Worm (Caenorhabditis elegans): ENCODE data around the gene VZK822L.2.

VZK822L.2 gene

DNA sequence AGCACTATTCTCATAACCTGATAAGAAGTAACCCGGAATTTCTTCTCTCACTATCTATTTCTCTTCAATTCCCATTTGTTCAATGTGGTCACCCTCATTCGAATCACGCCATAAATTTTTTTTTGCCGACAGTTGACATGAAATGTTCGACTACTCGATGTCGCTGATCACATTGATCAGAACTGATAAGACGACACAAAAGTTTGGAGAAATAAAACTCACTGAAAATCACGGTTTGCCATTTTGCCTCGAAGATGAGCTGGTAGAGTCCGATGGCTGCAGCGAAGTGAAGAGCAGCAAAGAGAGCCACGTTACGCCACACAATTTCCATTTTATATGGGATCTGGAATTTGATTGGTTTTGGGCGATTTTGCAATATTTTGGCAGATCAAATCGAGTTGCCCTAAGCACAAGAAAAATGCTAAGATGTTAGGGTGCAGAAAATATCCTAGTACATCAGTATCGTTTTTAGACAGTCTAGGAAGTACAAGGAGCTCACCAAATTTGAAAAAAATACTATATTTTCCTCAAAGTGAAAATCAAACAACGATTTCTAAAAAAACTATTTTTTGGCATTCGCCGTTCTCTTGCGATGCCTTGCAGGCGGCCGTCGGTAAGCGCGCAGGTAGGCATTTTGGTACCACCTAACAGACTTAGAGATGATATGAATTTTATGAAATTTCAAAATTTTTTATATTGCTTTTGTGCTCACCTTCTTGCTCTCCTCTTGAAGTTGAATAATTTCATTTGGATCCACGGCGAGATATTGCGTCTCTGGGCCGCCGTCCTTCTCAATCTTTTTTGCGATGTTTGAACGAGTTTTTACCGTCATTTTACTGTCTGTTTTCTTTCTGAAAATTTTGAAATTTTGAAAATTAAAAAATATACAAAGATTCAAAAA is 3.3 kb downstream of the VZK822L.2 start, which contains the start of gene fat-6:
TSS of gene fat-6 (minus strand) at position 851 of the 901 bp plus-strand sequence.
- TF ChIP-seq nhr-2 (tag; optimal IDR thresholded peaks at IDR 0.05) (no peak), tbx-8 (GFP tag; optimal IDR thresholded peaks at IDR 0.05) (no peak), bed-3 (GFP tag; optimal IDR thresholded peaks at IDR 0.05) (no peak)

DNA sequence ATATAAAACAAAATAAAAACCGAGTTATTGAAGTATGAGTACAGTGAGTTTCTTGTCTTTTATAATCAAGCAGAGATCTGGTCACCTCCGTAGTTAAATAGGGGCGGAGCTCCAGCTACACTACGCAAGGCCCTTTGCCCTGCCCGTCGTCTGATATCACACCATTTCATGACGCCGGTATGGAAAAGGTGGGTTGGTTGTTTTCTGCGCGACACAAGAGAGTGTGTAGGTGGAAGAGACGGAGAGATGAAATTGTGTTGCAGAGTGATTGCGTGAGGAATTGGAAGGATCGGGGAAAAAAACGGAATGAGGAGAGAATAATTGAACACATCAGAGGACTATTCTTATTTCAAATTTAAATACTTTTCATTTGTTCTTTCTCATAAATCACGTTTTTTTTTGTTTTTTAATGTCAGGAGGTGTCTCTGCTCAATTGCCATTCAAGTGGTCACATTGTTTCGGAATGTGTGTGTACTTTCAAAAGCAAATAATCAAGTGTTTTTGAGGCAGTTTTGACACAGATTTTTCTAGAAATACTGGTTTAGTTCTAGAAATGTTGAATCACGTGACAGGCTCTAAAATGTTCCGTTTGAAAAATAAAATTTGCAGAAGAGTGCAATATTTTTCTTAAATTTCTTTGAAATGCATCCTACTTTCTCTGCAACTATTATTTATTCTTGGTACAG is 4.1 kb downstream of the VZK822L.2 start, which contains the start of gene ZK822.9:
TSS of gene ZK822.9 (plus strand) at position 180 of the 686 bp plus-strand sequence.
- TF ChIP-seq ceh-43 (GFP tag; optimal IDR thresholded peaks at IDR 0.05) = no peak
- no peak for TF ChIP-seq sem-2 (GFP tag; optimal IDR thresholded peaks at IDR 0.05)
- no peak for TF ChIP-seq mls-2 (tag; optimal IDR thresholded peaks at IDR 0.05)
- no peak for TF ChIP-seq lsy-2 (tag; optimal IDR thresholded peaks at IDR 0.05)
- TF ChIP-seq lin-32 (GFP tag; optimal IDR thresholded peaks at IDR 0.05) = no peak
- no peak for TF ChIP-seq ham-2 (GFP tag; optimal IDR thresholded peaks at IDR 0.05)
- no peak for TF ChIP-seq nhr-237 (tag; optimal IDR thresholded peaks at IDR 0.05)
- no peak for TF ChIP-seq M03D4.4 (tag; optimal IDR thresholded peaks at IDR 0.05)
- TF ChIP-seq zip-8 (tag; optimal IDR thresholded peaks at IDR 0.05) = no peak
- no peak for TF ChIP-seq nhr-76 (tag; optimal IDR thresholded peaks at IDR 0.05)
- TF ChIP-seq drap-1 (GFP tag; optimal IDR thresholded peaks at IDR 0.05) = no peak
- no peak for TF ChIP-seq ceh-39 (tag; optimal IDR thresholded peaks at IDR 0.05)

DNA sequence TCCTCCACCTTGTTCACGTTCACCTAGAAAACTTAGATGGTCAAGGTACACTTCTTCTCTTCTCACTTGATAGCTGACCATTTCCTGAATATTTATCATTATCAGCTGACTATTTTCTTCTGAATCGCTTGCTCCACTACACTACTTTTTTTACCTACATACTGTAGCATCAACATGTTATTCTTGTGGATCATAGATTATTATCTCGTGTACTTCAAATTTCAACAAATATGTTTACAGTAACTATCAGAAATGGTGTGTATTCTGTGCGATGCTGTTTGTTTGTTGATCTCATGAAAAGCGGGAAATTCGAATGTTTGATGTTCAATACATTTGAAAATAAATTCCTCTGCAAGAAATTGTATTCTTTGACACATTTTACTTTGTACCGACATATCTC is 5.1 kb downstream of the VZK822L.2 start, which contains the start of gene ZK822.10:
TSS of gene ZK822.10 (plus strand) at position 231 of the 400 bp plus-strand sequence.
- no peak for TF ChIP-seq blmp-1 (tag; optimal IDR thresholded peaks at IDR 0.05)
- no peak for TF ChIP-seq mab-5 (tag; optimal IDR thresholded peaks at IDR 0.05)
- TF ChIP-seq zip-8 (tag; optimal IDR thresholded peaks at IDR 0.05) = no peak
- TF ChIP-seq sptf-1 (tag; optimal IDR thresholded peaks at IDR 0.05) = no peak
- TF ChIP-seq elt-1 (tag; optimal IDR thresholded peaks at IDR 0.05; ENCODE audit: borderline replicate concordance, insufficient read depth) = no peak

DNA sequence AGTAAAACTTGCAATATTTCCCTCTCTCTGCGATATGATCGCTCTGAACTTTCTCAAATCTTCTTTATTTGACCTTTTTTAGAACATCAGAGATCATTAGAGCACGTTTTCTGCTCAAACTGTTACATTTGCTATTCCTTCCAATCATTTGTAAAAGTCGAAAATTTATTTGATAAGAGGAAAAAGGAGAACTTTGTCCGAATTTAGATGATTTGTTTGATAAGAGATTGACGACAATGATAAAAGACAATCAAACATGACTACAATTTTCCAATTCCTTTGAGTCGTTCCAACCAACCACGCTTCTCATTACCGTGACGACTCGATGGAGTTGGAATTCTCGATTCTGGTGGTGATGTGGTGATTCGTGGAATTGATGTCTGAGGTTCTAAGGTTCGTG is 6.1 kb downstream of the VZK822L.2 start:
- TF ChIP-seq sem-2 (GFP tag; optimal IDR thresholded peaks at IDR 0.05) (no peak), ztf-11 (tag; optimal IDR thresholded peaks at IDR 0.05) (no peak)

DNA sequence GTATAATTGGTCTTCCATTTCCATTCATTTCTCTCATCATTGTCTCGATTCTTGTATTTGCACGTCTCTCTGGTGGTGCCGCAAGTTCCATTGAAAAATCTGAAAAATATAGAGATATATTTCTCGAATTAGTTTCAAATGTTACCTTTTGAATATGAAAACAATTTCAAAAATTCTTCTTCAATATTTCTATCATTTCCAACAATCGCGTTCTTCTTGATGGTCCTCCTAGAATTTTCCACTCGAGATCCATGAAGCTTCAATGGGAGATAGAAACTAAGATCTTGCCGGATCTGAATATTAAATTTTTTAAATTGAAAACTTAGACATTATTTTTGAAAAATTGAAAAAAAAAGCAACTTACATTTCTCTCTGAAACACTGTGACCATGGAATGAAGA is 7.2 kb downstream of the VZK822L.2 start:
- no peak for TF ChIP-seq nhr-237 (tag; optimal IDR thresholded peaks at IDR 0.05)
- no peak for TF ChIP-seq elt-1 (tag; optimal IDR thresholded peaks at IDR 0.05; ENCODE audit: borderline replicate concordance, insufficient read depth)
- no peak for TF ChIP-seq zip-8 (tag; optimal IDR thresholded peaks at IDR 0.05)
- TF ChIP-seq unc-39 (tag; optimal IDR thresholded peaks at IDR 0.05) = no peak
- TF ChIP-seq hlh-1 (tag; optimal IDR thresholded peaks at IDR 0.05) = no peak
- no peak for TF ChIP-seq ham-2 (GFP tag; optimal IDR thresholded peaks at IDR 0.05)
- no peak for TF ChIP-seq M03D4.4 (tag; optimal IDR thresholded peaks at IDR 0.05)
- TF ChIP-seq ceh-83 (GFP tag; optimal IDR thresholded peaks at IDR 0.05) = no peak
- no peak for TF ChIP-seq lin-32 (GFP tag; optimal IDR thresholded peaks at IDR 0.05)
- no peak for TF ChIP-seq snpc-4 (tag; optimal IDR thresholded peaks at IDR 0.05)
- TF ChIP-seq nhr-12 (tag; optimal IDR thresholded peaks at IDR 0.05) = no peak
- no peak for TF ChIP-seq sptf-1 (tag; optimal IDR thresholded peaks at IDR 0.05)

DNA sequence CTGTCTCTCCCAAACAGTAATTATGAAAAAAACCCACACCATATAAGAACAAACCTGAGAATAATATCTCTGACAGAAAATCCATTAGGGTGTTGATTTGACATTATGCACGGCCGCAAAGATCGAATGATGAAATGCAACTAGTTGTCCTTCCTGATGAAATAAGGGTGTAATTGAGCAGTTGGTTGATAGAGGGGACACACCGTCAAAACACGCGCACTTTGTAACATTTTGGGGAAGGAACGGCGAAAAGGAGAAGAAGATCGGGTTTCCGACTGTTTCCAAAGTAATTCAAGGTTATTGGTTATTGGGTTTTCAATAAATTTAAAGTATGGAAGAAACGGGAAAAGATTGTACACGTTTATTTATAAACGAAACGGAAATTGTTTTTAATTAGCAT is 10.2 kb downstream of the VZK822L.2 start, which contains the start of gene ZK822.1:
TSS of gene ZK822.1 (minus strand) at position 121 of the 400 bp plus-strand sequence.
- TF ChIP-seq nhr-28 (tag; optimal IDR thresholded peaks at IDR 0.05) (no peak), ces-1 (GFP tag; optimal IDR thresholded peaks at IDR 0.05) (no peak), sptf-1 (tag; optimal IDR thresholded peaks at IDR 0.05) (no peak), pha-4 (tag; optimal IDR thresholded peaks at IDR 0.05) (no peak), unc-39 (tag; optimal IDR thresholded peaks at IDR 0.05) (no peak), hlh-1 (tag; optimal IDR thresholded peaks at IDR 0.05) (peak; percentile 93), M03D4.4 (tag; optimal IDR thresholded peaks at IDR 0.05) (no peak), nhr-12 (tag; optimal IDR thresholded peaks at IDR 0.05) (no peak), unc-62 (GFP tag; optimal IDR thresholded peaks at IDR 0.05) (peak; percentile 18), ceh-39 (tag; optimal IDR thresholded peaks at IDR 0.05) (no peak), snpc-4 (tag; optimal IDR thresholded peaks at IDR 0.05) (no peak), cnd-1 (tag; optimal IDR thresholded peaks at IDR 0.05) (no peak), mls-2 (tag; optimal IDR thresholded peaks at IDR 0.05) (no peak), mab-5 (tag; optimal IDR thresholded peaks at IDR 0.05) (no peak), lin-13 (tag; optimal IDR thresholded peaks at IDR 0.05) (no peak), elt-1 (tag; optimal IDR thresholded peaks at IDR 0.05; ENCODE audit: borderline replicate concordance, insufficient read depth) (no peak), sem-2 (GFP tag; optimal IDR thresholded peaks at IDR 0.05) (no peak)
